Worm (Caenorhabditis elegans): ENCODE data around the gene C44H9.5.
"Not testable (repeated sequence)": the region's sequence is repeated elsewhere in the genome, so short reads cannot be mapped to it uniquely, and the experiment has no call there.

The C44H9.5 gene

DNA sequence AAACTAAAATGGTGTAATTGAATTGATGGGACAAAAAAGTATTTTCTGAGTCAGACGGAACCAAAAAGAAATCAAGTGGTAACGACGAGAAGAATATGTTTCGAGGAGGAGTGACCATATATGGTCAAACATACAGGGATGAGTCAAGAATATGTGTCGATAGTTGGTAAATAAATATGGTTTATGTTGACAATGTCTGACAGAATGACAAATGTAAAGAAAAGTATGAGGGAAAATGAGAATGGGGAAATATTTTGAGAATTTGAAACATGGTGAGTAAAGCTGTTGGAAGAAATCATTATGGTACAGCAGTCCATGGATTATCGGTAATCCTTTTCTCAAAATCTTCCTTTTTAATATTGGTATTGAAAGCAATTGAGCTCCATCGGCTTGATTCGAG, 18.3 kb upstream of the C44H9.5 start, which contains the start of gene nspg-1:
nspg-1 (minus strand) TSS at position 101 of the 400 bp plus-strand sequence.
- TF ChIP-seq zip-4 (GFP tag; optimal IDR thresholded peaks at IDR 0.05) = no peak
- TF ChIP-seq snpc-4 (tag; optimal IDR thresholded peaks at IDR 0.05) = no peak
- TF ChIP-seq rnt-1 (tag; optimal IDR thresholded peaks at IDR 0.05) = no peak
- no peak for TF ChIP-seq nhr-90 (tag; optimal IDR thresholded peaks at IDR 0.05; ENCODE audit: poor library complexity)
- no peak for TF ChIP-seq nhr-237 (tag; optimal IDR thresholded peaks at IDR 0.05)
- TF ChIP-seq nhr-12 (tag; optimal IDR thresholded peaks at IDR 0.05) = no peak
- no peak for TF ChIP-seq alr-1 (tag; optimal IDR thresholded peaks at IDR 0.05; ENCODE audit: borderline replicate concordance)
- no peak for TF ChIP-seq mef-2 (tag; optimal IDR thresholded peaks at IDR 0.05)
- no peak for TF ChIP-seq lin-39 (tag; optimal IDR thresholded peaks at IDR 0.05)
- no peak for TF ChIP-seq hlh-17 (GFP tag; optimal IDR thresholded peaks at IDR 0.05; ENCODE audit: borderline replicate concordance)

ce11 chrV:12865615-12866014, 16.0 kb upstream of the C44H9.5 start, which contains the start of gene T07F10.5:
Gene T07F10.5 (plus strand): TSS chrV:12865915.
- TF ChIP-seq nhr-237 (tag; optimal IDR thresholded peaks at IDR 0.05); fkh-10 (GFP tag; optimal IDR thresholded peaks at IDR 0.05); alr-1 (tag; optimal IDR thresholded peaks at IDR 0.05; ENCODE audit: borderline replicate concordance): not testable (repeated sequence)

- no peak for TF ChIP-seq fkh-8 (tag; optimal IDR thresholded peaks at IDR 0.05)
These were observed 9.5 kb upstream of the C44H9.5 start, which contains the start of gene anp-1 for ce11 chrV:12859144-12859543. Gene anp-1 (plus strand): TSS chrV:12859444.

DNA sequence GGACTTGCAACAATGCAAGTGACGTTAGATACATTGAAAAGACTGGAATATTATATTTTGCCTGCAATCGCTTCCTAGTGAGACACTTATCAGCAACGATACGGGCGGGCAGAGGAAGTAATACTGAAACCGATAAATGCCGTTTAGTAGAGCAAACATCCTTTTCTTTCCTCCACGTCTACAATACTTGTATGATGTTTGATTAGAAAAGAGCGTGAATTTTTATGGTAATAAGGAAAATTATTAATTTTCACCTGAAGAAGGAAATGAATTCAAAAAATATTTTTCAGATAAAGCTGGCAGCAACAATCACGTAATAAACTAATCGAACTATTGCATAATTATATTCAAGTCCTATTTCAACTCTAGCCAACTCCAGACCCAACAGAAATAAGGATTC, 5.1 kb upstream of the C44H9.5 start, which contains the start of gene C44H9.7:
C44H9.7 (minus strand) TSS at position 101 of the 400 bp plus-strand sequence.
- TF ChIP-seq elt-2 (tag; optimal IDR thresholded peaks at IDR 0.05) (peak; percentile 5), lin-13 (GFP tag; optimal IDR thresholded peaks at IDR 0.05) (no peak)

DNA sequence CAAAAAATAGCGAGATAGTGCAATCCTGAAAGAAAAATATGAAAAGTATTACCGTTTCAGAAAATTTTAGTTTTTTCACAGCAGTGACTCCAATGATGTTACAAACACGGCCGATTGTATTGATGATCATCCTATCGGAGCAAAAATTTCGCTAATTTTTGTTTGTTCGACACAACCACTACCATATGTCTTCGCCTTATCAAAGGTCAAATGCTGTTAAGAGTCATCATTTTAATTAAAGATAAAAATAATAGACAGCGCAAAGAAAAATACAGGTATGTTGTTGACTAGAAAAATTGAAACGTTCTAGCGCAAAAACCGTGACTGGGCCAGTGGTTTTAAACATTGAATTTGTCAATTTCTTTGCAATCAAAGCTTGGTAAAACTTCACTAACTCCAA, 2.7 kb upstream of the C44H9.5 start:
- TF ChIP-seq sptf-1 (tag; optimal IDR thresholded peaks at IDR 0.05) = no peak
- TF ChIP-seq ceh-63 (GFP tag; optimal IDR thresholded peaks at IDR 0.05) = no peak
- TF ChIP-seq vab-15 (tag; optimal IDR thresholded peaks at IDR 0.05) = no peak
- no peak for TF ChIP-seq ztf-4 (tag; optimal IDR thresholded peaks at IDR 0.05)
- no peak for TF ChIP-seq nhr-76 (tag; optimal IDR thresholded peaks at IDR 0.05)
- TF ChIP-seq pax-3 (tag; optimal IDR thresholded peaks at IDR 0.05) = peak; percentile 20
- peak; percentile 49 for TF ChIP-seq elt-2 (tag; optimal IDR thresholded peaks at IDR 0.05)

- no peak for TF ChIP-seq skn-1 (tag; optimal IDR thresholded peaks at IDR 0.05)
- no peak for TF ChIP-seq efl-1 (optimal IDR thresholded peaks at IDR 0.05)
- peak in 1 of 2 experiments; percentile 67 for TF ChIP-seq efl-1 (GFP tag; optimal IDR thresholded peaks at IDR 0.05 in 1 of 2)
These were observed 4.4 kb downstream of the C44H9.5 start, which contains the start of gene C44H9.6 for ce11 chrV:12845247-12845646. Gene C44H9.6 (minus strand): TSS chrV:12845347.

- no peak for TF ChIP-seq unc-62 (GFP tag; optimal IDR thresholded peaks at IDR 0.05)
- TF ChIP-seq ztf-4 (tag; optimal IDR thresholded peaks at IDR 0.05) = no peak
- TF ChIP-seq ceh-63 (GFP tag; optimal IDR thresholded peaks at IDR 0.05) = no peak
- TF ChIP-seq snu-23 (GFP tag; optimal IDR thresholded peaks at IDR 0.05) = no peak
- no peak for TF ChIP-seq ama-1 (optimal IDR thresholded peaks at IDR 0.05)
- TF ChIP-seq nhr-71 (tag; optimal IDR thresholded peaks at IDR 0.05) = no peak
- no peak for TF ChIP-seq lin-13 (GFP tag; optimal IDR thresholded peaks at IDR 0.05)
- no peak for TF ChIP-seq unc-98 (GFP tag; IDR thresholded peaks at IDR 0.05)
- TF ChIP-seq pag-3 (tag; optimal IDR thresholded peaks at IDR 0.05; ENCODE audit: borderline replicate concordance, insufficient read depth) = no peak
- TF ChIP-seq C16A3.4 (tag; optimal IDR thresholded peaks at IDR 0.05) = no peak
- TF ChIP-seq vab-15 (tag; optimal IDR thresholded peaks at IDR 0.05) = no peak
- TF ChIP-seq efl-1 (optimal IDR thresholded peaks at IDR 0.05) = no peak
- TF ChIP-seq efl-1 (GFP tag; optimal IDR thresholded peaks at IDR 0.05 in 1 of 2) = no peak
- no peak for TF ChIP-seq aly-2 (tag; optimal IDR thresholded peaks at IDR 0.05)
- no peak for TF ChIP-seq unc-30 (tag; optimal IDR thresholded peaks at IDR 0.05)
These were observed 4.9 kb downstream of the C44H9.5 start for ce11 chrV:12844748-12845147.

Measured in whole organism, L1 larva.